Worm (Caenorhabditis elegans): ENCODE measurements around the gene scrm-7.

ce11 chrV:14744824-14745223 lies 34.7 kb downstream of the scrm-7 start:
- TF ChIP-seq ama-1 (optimal IDR thresholded peaks at IDR 0.05) (no peak), nhr-23 (tag; optimal IDR thresholded peaks at IDR 0.05) (no peak), zag-1 (tag; optimal IDR thresholded peaks at IDR 0.05) (no peak), ztf-11 (tag; optimal IDR thresholded peaks at IDR 0.05) (no peak), ceh-16 (tag; optimal IDR thresholded peaks at IDR 0.05) (no peak), Y55F3AM.14 (GFP tag; optimal IDR thresholded peaks at IDR 0.05) (no peak), snpc-4 (tag; optimal IDR thresholded peaks at IDR 0.05) (no peak), elt-3 (tag; optimal IDR thresholded peaks at IDR 0.05) (no peak), gmeb-1 (tag; optimal IDR thresholded peaks at IDR 0.05) (no peak), elt-1 (tag; optimal IDR thresholded peaks at IDR 0.05) (no peak), nhr-6 (tag; optimal IDR thresholded peaks at IDR 0.05) (no peak)

Measured in whole organism, L2 larva.